Fruit fly (Drosophila melanogaster) whole organism, embryonic: ENCODE measurements around the gene CG6961.
A peak's percentile ranks its signal among the peaks of the same experiment; 100 is the strongest.

Source experiments
- Asciz ChIP-seq: fragments of 200-800 bp; sonication (Bioruptor generic); optimal IDR thresholded peaks from 2 replicates; lab custom pipeline; 2017; ENCODE audit warnings: missing biosample characterization, mild to moderate bottlenecking, missing genetic modification characterization, missing genetic modification reagents
- CG1024 ChIP-seq: fragments of 200-800 bp; sonication (Bioruptor generic); IDR thresholded peaks from 2 replicates; pipeline ENCODE4 v1.3.6; 2022; ENCODE audit warnings: missing biosample characterization, missing genetic modification characterization
- CG10654 ChIP-seq: fragments of 200-800 bp; sonication (Bioruptor generic); optimal IDR thresholded peaks from 2 replicates; lab custom pipeline; 2016; ENCODE audit warnings: missing biosample characterization, missing genetic modification characterization
- CG11247 ChIP-seq: fragments of 200-800 bp; sonication (Bioruptor generic); IDR thresholded peaks from 2 replicates; pipeline ENCODE4 v1.3.6; 2022; ENCODE audit warnings: missing biosample characterization, missing genetic modification characterization
- CG11504 ChIP-seq: fragments of 200-800 bp; sonication (Bioruptor generic); optimal IDR thresholded peaks from 3 replicates; lab custom pipeline; 2019; ENCODE audit warnings: missing biosample characterization, mild to moderate bottlenecking, missing genetic modification characterization, moderate library complexity
- CG12769 ChIP-seq: fragments of 200-800 bp; sonication (Bioruptor generic); optimal IDR thresholded peaks from 2 replicates; lab custom pipeline; 2019; ENCODE audit warnings: missing biosample characterization, mild to moderate bottlenecking, missing genetic modification characterization, moderate library complexity
- CG13287 ChIP-seq: fragments of 200-800 bp; sonication (Bioruptor generic); IDR thresholded peaks from 2 replicates; pipeline ENCODE4 v1.3.6; 2022; ENCODE audit warnings: missing biosample characterization, missing genetic modification characterization; ENCODE audit not compliant: partially characterized antibody
- CG13775 ChIP-seq: fragments of 200-800 bp; sonication (Bioruptor generic); optimal IDR thresholded peaks from 3 replicates; lab custom pipeline; 2017; ENCODE audit warnings: missing biosample characterization, mild to moderate bottlenecking, missing genetic modification characterization
- CG1529 ChIP-seq: fragments of 200-800 bp; sonication (Bioruptor generic); optimal IDR thresholded peaks from 3 replicates; lab custom pipeline; 2018; ENCODE audit warnings: missing biosample characterization, missing genetic modification characterization
- CG1647 ChIP-seq: fragments of 200-800 bp; sonication (Bioruptor generic); optimal IDR thresholded peaks from 3 replicates; lab custom pipeline; 2016; ENCODE audit warnings: missing biosample characterization, missing genetic modification characterization
- CG3407 ChIP-seq: fragments of 200-800 bp; sonication (Bioruptor generic); optimal IDR thresholded peaks from 2 replicates; lab custom pipeline; 2018; ENCODE audit warnings: missing biosample characterization, mild to moderate bottlenecking, missing genetic modification characterization
- CG3995 ChIP-seq: fragments of 200-800 bp; sonication (Bioruptor generic); optimal IDR thresholded peaks from 3 replicates; lab custom pipeline; 2016; ENCODE audit warnings: missing biosample characterization, missing genetic modification characterization
- CG4854 ChIP-seq: fragments of 200-800 bp; sonication (Bioruptor generic); optimal IDR thresholded peaks from 2 replicates; lab custom pipeline; 2016; ENCODE audit warnings: missing biosample characterization, missing genetic modification characterization, inconsistent platforms
- CG6683 ChIP-seq: fragments of 200-800 bp; sonication (Bioruptor generic); optimal IDR thresholded peaks from 2 replicates; lab custom pipeline; 2017; ENCODE audit warnings: missing biosample characterization, mild to moderate bottlenecking, missing genetic modification characterization, missing genetic modification reagents
- CG6813 ChIP-seq: fragments of 200-800 bp; sonication (Bioruptor generic); optimal IDR thresholded peaks from 2 replicates; lab custom pipeline; 2017; ENCODE audit warnings: missing biosample characterization, missing genetic modification characterization, mild to moderate bottlenecking, moderate library complexity, missing genetic modification reagents
- CG6854 ChIP-seq: fragments of 200-800 bp; sonication (Bioruptor generic); optimal IDR thresholded peaks from 3 replicates; lab custom pipeline; 2017; ENCODE audit warnings: missing biosample characterization, mild to moderate bottlenecking, missing genetic modification characterization
- CG7839 ChIP-seq: fragments of 200-800 bp; sonication (Bioruptor generic); optimal IDR thresholded peaks from 3 replicates; lab custom pipeline; 2018; ENCODE audit warnings: missing biosample characterization, mild to moderate bottlenecking, missing genetic modification characterization, moderate library complexity
- CG7928 ChIP-seq: fragments of 200-800 bp; sonication (Bioruptor generic); optimal IDR thresholded peaks from 2 replicates; lab custom pipeline; 2017; ENCODE audit warnings: missing biosample characterization, mild to moderate bottlenecking, missing genetic modification characterization
- CG8359 ChIP-seq: fragments of 200-800 bp; sonication (Bioruptor generic); optimal IDR thresholded peaks from 2 replicates; lab custom pipeline; 2017; ENCODE audit warnings: missing biosample characterization, mild to moderate bottlenecking, missing genetic modification characterization, borderline replicate concordance
- CG9215 ChIP-seq: fragments of 200-800 bp; sonication (Bioruptor generic); IDR thresholded peaks from 2 replicates; pipeline ENCODE4 v1.3.6; 2022; ENCODE audit warnings: missing biosample characterization, missing genetic modification characterization
- Camta ChIP-seq: fragments of 200-800 bp; sonication (Bioruptor generic); optimal IDR thresholded peaks from 2 replicates; lab custom pipeline; 2016; ENCODE audit warnings: missing biosample characterization, missing genetic modification characterization
- D ChIP-seq, 2 experiments: fragments of 200-800 bp in 1 of 2; fragments of >200 bp in 1 of 2; sonication (Bioruptor generic) in 1 of 2; optimal IDR thresholded peaks; 2 replicates in 1 of 2; 3 replicates in 1 of 2; lab custom pipeline; 2017; ENCODE audit warnings: mild to moderate bottlenecking in 1 of 2, missing biosample characterization in 1 of 2, missing genetic modification characterization in 1 of 2, missing genetic modification reagents in 1 of 2
- Dad ChIP-seq: fragments of 200-800 bp; sonication (Bioruptor generic); optimal IDR thresholded peaks from 3 replicates; lab custom pipeline; 2016; ENCODE audit warnings: missing biosample characterization, missing genetic modification characterization
- Dip3 ChIP-seq: fragments of 200-800 bp; sonication (Bioruptor generic); optimal IDR thresholded peaks from 3 replicates; lab custom pipeline; 2016; ENCODE audit warnings: missing biosample characterization, missing genetic modification characterization
- Ets65A ChIP-seq: fragments of 200-800 bp; sonication (Bioruptor generic); peaks from one replicate; lab custom pipeline; 2016; ENCODE audit warnings: missing biosample characterization, missing genetic modification characterization
- Ets97D ChIP-seq: fragments of 200-800 bp; sonication (Bioruptor generic); optimal IDR thresholded peaks from 3 replicates; lab custom pipeline; 2016; ENCODE audit warnings: missing biosample characterization, missing genetic modification characterization
- H15 ChIP-seq: fragments of 200-800 bp; sonication (Bioruptor generic); IDR thresholded peaks from 3 replicates; pipeline ENCODE4 v1.3.6; 2022; ENCODE audit warnings: missing biosample characterization, missing genetic modification characterization
- H2.0 ChIP-seq: fragments of 200-800 bp; sonication (Bioruptor generic); IDR thresholded peaks from 2 replicates; pipeline ENCODE4 v1.3.6; 2022; ENCODE audit warnings: missing biosample characterization, missing genetic modification characterization
- Hr39 ChIP-seq: fragments of >200 bp; optimal IDR thresholded peaks from 2 replicates; lab custom pipeline; 2017
- NFAT ChIP-seq: fragments of 200-800 bp; sonication (Bioruptor generic); IDR thresholded peaks from 2 replicates; pipeline ENCODE4 v1.3.6; 2022; ENCODE audit warnings: missing biosample characterization, missing genetic modification characterization
- Pdp1 ChIP-seq, 2 experiments: fragments of 200-800 bp; sonication (Bioruptor generic); optimal IDR thresholded peaks; 3 replicates each; lab custom pipeline; 2016; ENCODE audit warnings: missing biosample characterization in 2 of 2, missing genetic modification characterization in 2 of 2, mild to moderate bottlenecking in 1 of 2, moderate library complexity in 1 of 2
- Sry-β ChIP-seq: fragments of 200-800 bp; sonication (Bioruptor generic); optimal IDR thresholded peaks from 2 replicates; lab custom pipeline; 2018; ENCODE audit warnings: missing biosample characterization, mild to moderate bottlenecking, missing genetic modification characterization, moderate library complexity
- Sry-δ ChIP-seq: fragments of 200-800 bp; sonication (Bioruptor generic); optimal IDR thresholded peaks from 2 replicates; lab custom pipeline; 2016; ENCODE audit warnings: missing biosample characterization, missing genetic modification characterization
- abd-A ChIP-seq: fragments of 200-800 bp; sonication (Bioruptor generic); optimal IDR thresholded peaks from 3 replicates; lab custom pipeline; 2019; ENCODE audit warnings: missing biosample characterization, mild to moderate bottlenecking, missing genetic modification characterization, moderate library complexity
- amos ChIP-seq: fragments of 200-800 bp; sonication (Bioruptor generic); IDR thresholded peaks from 2 replicates; pipeline ENCODE4 v1.3.6; 2022; ENCODE audit warnings: missing biosample characterization, missing genetic modification characterization; ENCODE audit not compliant: partially characterized antibody
- bowl ChIP-seq: fragments of 200-800 bp; sonication (Bioruptor generic); IDR thresholded peaks from 2 replicates; pipeline ENCODE4 v1.3.6; 2022; ENCODE audit warnings: missing biosample characterization, missing genetic modification characterization
- danr ChIP-seq: fragments of 200-800 bp; sonication (Bioruptor generic); IDR thresholded peaks from 2 replicates; pipeline ENCODE4 v1.3.6; 2022; ENCODE audit warnings: missing biosample characterization, missing genetic modification characterization
- dmrt11E ChIP-seq: fragments of 200-800 bp; sonication (Bioruptor generic); optimal IDR thresholded peaks from 3 replicates; lab custom pipeline; 2018; ENCODE audit warnings: missing biosample characterization, mild to moderate bottlenecking, missing genetic modification characterization, moderate library complexity
- dmrt99B ChIP-seq: fragments of 200-800 bp; sonication (Bioruptor generic); optimal IDR thresholded peaks from 2 replicates; lab custom pipeline; 2018; ENCODE audit warnings: missing biosample characterization, mild to moderate bottlenecking, missing genetic modification characterization, moderate library complexity
- eve ChIP-seq, 2 experiments: fragments of >200 bp; optimal IDR thresholded peaks; 2 replicates each; lab custom pipeline; 2017; ENCODE audit warnings: missing biosample characterization in 2 of 2, missing genetic modification characterization in 2 of 2
- jing ChIP-seq: fragments of 200-800 bp; sonication (Bioruptor generic); optimal IDR thresholded peaks from 2 replicates; lab custom pipeline; 2018; ENCODE audit warnings: missing biosample characterization, mild to moderate bottlenecking, missing genetic modification characterization
- ken ChIP-seq: fragments of 200-800 bp; sonication (Bioruptor generic); IDR thresholded peaks from 3 replicates; pipeline ENCODE4 v1.3.6; 2022; ENCODE audit warnings: missing biosample characterization, missing genetic modification characterization
- nerfin-1 ChIP-seq: fragments of 200-800 bp; sonication (Bioruptor generic); optimal IDR thresholded peaks from 3 replicates; lab custom pipeline; 2019; ENCODE audit warnings: missing biosample characterization, mild to moderate bottlenecking, missing genetic modification characterization, moderate library complexity
- pb ChIP-seq: fragments of 200-800 bp; sonication (Bioruptor generic); optimal IDR thresholded peaks from 3 replicates; lab custom pipeline; 2016; ENCODE audit warnings: missing biosample characterization, missing genetic modification characterization
- pzg ChIP-seq: fragments of 200-800 bp; sonication (Bioruptor generic); optimal IDR thresholded peaks from 3 replicates; lab custom pipeline; 2018; ENCODE audit warnings: missing biosample characterization, mild to moderate bottlenecking, missing genetic modification characterization, moderate library complexity
- sens-2 ChIP-seq: fragments of 200-800 bp; sonication (Bioruptor generic); IDR thresholded peaks from 2 replicates; pipeline ENCODE4 v1.3.6; 2022; ENCODE audit warnings: missing biosample characterization, missing genetic modification characterization
- shn ChIP-seq: fragments of 200-800 bp; sonication (Bioruptor generic); optimal IDR thresholded peaks from 3 replicates; lab custom pipeline; 2016; ENCODE audit warnings: missing biosample characterization, missing genetic modification characterization
- slp2 ChIP-seq: fragments of 200-800 bp; sonication (Bioruptor generic); optimal IDR thresholded peaks from 2 replicates; lab custom pipeline; 2016; ENCODE audit warnings: missing biosample characterization, missing genetic modification characterization
- tap ChIP-seq: fragments of 200-800 bp; optimal IDR thresholded peaks from 3 replicates; lab custom pipeline; 2019; ENCODE audit warnings: missing biosample characterization, mild to moderate bottlenecking, missing genetic modification characterization, moderate library complexity
- tgo ChIP-seq: fragments of 200-800 bp; sonication (Bioruptor generic); IDR thresholded peaks from 3 replicates; pipeline ENCODE4 v1.3.6; 2022; ENCODE audit warnings: missing biosample characterization, missing genetic modification characterization
- twi ChIP-seq: fragments of 200-800 bp; optimal IDR thresholded peaks from 2 replicates; lab custom pipeline; 2019; ENCODE audit warnings: missing biosample characterization, mild to moderate bottlenecking, missing genetic modification characterization, moderate library complexity

The CG6961 gene

dm6 chrX:18837046-18837445, 49.0 kb upstream of the CG6961 start (continued):
- TF ChIP-seq CG13775 (GFP tag; lab: Kevin White, UChicago) (no peak), CG12769 (tag; lab: Kevin White, UChicago) (peak; percentile 73), CG11504 (tag; lab: Kevin White, UChicago) (peak; percentile 59), CG3995 (GFP tag; lab: Kevin White, UChicago) (no peak), Asciz (GFP tag; lab: Kevin White, UChicago) (no peak), tap (no peak), amos (GFP tag; lab: Robert Waterston, UW) (no peak), CG10654 (GFP tag; lab: Kevin White, UChicago) (no peak), Sry-β (GFP tag; lab: Kevin White, UChicago) (no peak), CG6683 (GFP tag; lab: Kevin White, UChicago) (no peak), CG13287 (GFP tag; lab: Robert Waterston, UW) (no peak), danr (GFP tag; lab: Robert Waterston, UW) (no peak), H15 (0 out of 3 replicates have a peak, but pooled peaks have one; percentile 56), pb (GFP tag; lab: Kevin White, UChicago) (no peak), abd-A (no peak), ken (GFP tag; lab: Robert Waterston, UW) (peak; percentile 42; the same call in 1 of the 3 replicates), CG8359 (GFP tag; lab: Kevin White, UChicago) (no peak), twi (tag; lab: Kevin White, UChicago) (no peak), CG3407 (peak; percentile 2), CG7839 (tag; lab: Kevin White, UChicago) (peak; percentile 60), dmrt99B (peak; percentile 59), CG11247 (no peak; the same call in 1 of the 2 replicates), Ets97D (GFP tag; lab: Kevin White, UChicago) (no peak), CG1529 (GFP tag; lab: Kevin White, UChicago) (peak; percentile 21), bowl (GFP tag; lab: Robert Waterston, UW) (no peak), D (optimal IDR thresholded peaks at IDR 0.05; lab: Kevin White, UChicago) (no peak), D (GFP tag; optimal IDR thresholded peaks at IDR 0.05; lab: Kevin White, UChicago) (no peak), Hr39 (lab: Kevin White, UChicago) (no peak), CG1024 (GFP tag; lab: Robert Waterston, UW) (no peak), jing (GFP tag; lab: Kevin White, UChicago) (peak; percentile 1), Sry-δ (GFP tag; lab: Kevin White, UChicago) (no peak), Pdp1 (GFP tag; optimal IDR thresholded peaks at IDR 0.05; lab: Kevin White, UChicago) (peak; percentile 33 to 42), tgo (GFP tag; lab: Robert Waterston, UW) (peak; percentile 76), eve (GFP tag; optimal IDR thresholded peaks at IDR 0.05; lab: Kevin White, UChicago) (no peak), sens-2 (GFP tag; lab: Robert Waterston, UW) (no peak), Dip3 (GFP tag; lab: Kevin White, UChicago) (no peak), Camta (peak; percentile 22), slp2 (no peak), CG6813 (GFP tag; lab: Kevin White, UChicago) (no peak), dmrt11E (tag; lab: Kevin White, UChicago) (peak; percentile 42), nerfin-1 (tag; lab: Kevin White, UChicago) (peak; percentile 18), CG7928 (GFP tag; lab: Kevin White, UChicago) (no peak), CG9215 (GFP tag; lab: Robert Waterston, UW) (peak; percentile 45), Ets65A (GFP tag; lab: Kevin White, UChicago) (peak; percentile 71), shn (GFP tag; lab: Kevin White, UChicago) (peak; percentile 37), pzg (no peak), CG4854 (GFP tag; lab: Kevin White, UChicago) (no peak), H2.0 (GFP tag; lab: Robert Waterston, UW) (no peak; the same call in 1 of the 2 replicates), NFAT (GFP tag; lab: Robert Waterston, UW) (no peak), CG6854 (no peak), Dad (GFP tag; lab: Kevin White, UChicago) (no peak), CG1647 (GFP tag; lab: Kevin White, UChicago) (no peak)
